Worm (Caenorhabditis elegans) whole organism, L2 larva: Measurements from ENCODE around the gene shk-1.
A peak's percentile ranks its signal among the peaks of the same experiment; 100 is the strongest.

Experiments
- C34F6.9 ChIP-seq: fragments of 150-350 bp; optimal IDR thresholded peaks from 2 replicates; lab custom pipeline; 2014; ENCODE audit warnings: missing biosample characterization, missing genetic modification characterization
- F13H6.1 ChIP-seq: sonication (generic microtip); optimal IDR thresholded peaks from 2 replicates; lab custom pipeline; 2016; ENCODE audit warnings: missing genetic modification characterization, missing compliant biosample characterization
- R02D3.7 ChIP-seq: fragments of 150-350 bp; optimal IDR thresholded peaks from 2 replicates; lab custom pipeline; 2014; ENCODE audit warnings: missing biosample characterization, missing genetic modification characterization
- alr-1 ChIP-seq: fragments of 150-350 bp; optimal IDR thresholded peaks from 2 replicates; lab custom pipeline; 2014; ENCODE audit warnings: missing biosample characterization, missing genetic modification characterization
- aly-2 ChIP-seq: fragments of 150-350 bp; optimal IDR thresholded peaks from 2 replicates; lab custom pipeline; 2014; ENCODE audit warnings: missing biosample characterization, missing genetic modification characterization
- ama-1 ChIP-seq: fragments of 150-350 bp; optimal IDR thresholded peaks from 2 replicates; lab custom pipeline; 2018; ENCODE audit warnings: inconsistent platforms
- blmp-1 ChIP-seq: sonication (generic microtip); optimal IDR thresholded peaks from 2 replicates; lab custom pipeline; 2017; ENCODE audit warnings: missing genetic modification characterization, mild to moderate bottlenecking, missing compliant biosample characterization, antibody characterized with exemption, moderate library complexity; ENCODE audit not compliant: insufficient read depth
- ceh-16 ChIP-seq: fragments of 150-350 bp; optimal IDR thresholded peaks from 2 replicates; lab custom pipeline; 2014; ENCODE audit warnings: missing biosample characterization, missing genetic modification characterization
- ceh-82 ChIP-seq: fragments of 150-350 bp; optimal IDR thresholded peaks from 2 replicates; lab custom pipeline; 2014; ENCODE audit warnings: missing biosample characterization, missing genetic modification characterization
- crh-2 ChIP-seq: sonication (generic microtip); optimal IDR thresholded peaks from 2 replicates; lab custom pipeline; 2017; ENCODE audit warnings: missing biosample characterization, missing genetic modification characterization
- dmd-4 ChIP-seq: sonication (generic microtip); optimal IDR thresholded peaks from 2 replicates; lab custom pipeline; 2017; ENCODE audit warnings: missing biosample characterization, missing genetic modification characterization
- egl-27 ChIP-seq: sonication (generic microtip); optimal IDR thresholded peaks from 3 replicates; lab custom pipeline; 2017; ENCODE audit warnings: missing biosample characterization, missing genetic modification reagents, missing genetic modification characterization
- elt-1 ChIP-seq: fragments of 150-350 bp; optimal IDR thresholded peaks from 2 replicates; lab custom pipeline; 2014; ENCODE audit warnings: missing biosample characterization, missing genetic modification characterization
- elt-3 ChIP-seq: sonication (generic microtip); optimal IDR thresholded peaks from 2 replicates; lab custom pipeline; 2017; ENCODE audit warnings: missing biosample characterization, missing genetic modification characterization
- fos-1 ChIP-seq: fragments of 150-350 bp; optimal IDR thresholded peaks from 2 replicates; lab custom pipeline; 2014; ENCODE audit warnings: missing biosample characterization, missing genetic modification characterization
- lin-11 ChIP-seq: fragments of 150-350 bp; sonication (generic microtip); optimal IDR thresholded peaks from 2 replicates; lab custom pipeline; 2014; ENCODE audit warnings: missing biosample characterization, missing genetic modification characterization, inconsistent platforms, mixed read lengths
- lin-39 ChIP-seq: fragments of 150-350 bp; optimal IDR thresholded peaks from 2 replicates; lab custom pipeline; 2014; ENCODE audit warnings: missing biosample characterization, missing genetic modification reagents, missing genetic modification characterization
- lsy-2 ChIP-seq, 2 experiments: fragments of 150-350 bp in 1 of 2; sonication (generic microtip) in 1 of 2; optimal IDR thresholded peaks; 2 replicates each; lab custom pipeline; 2014 to 2017; ENCODE audit warnings: missing biosample characterization in 2 of 2, missing genetic modification characterization in 2 of 2
- mab-5 ChIP-seq: fragments of 150-350 bp; optimal IDR thresholded peaks from 2 replicates; lab custom pipeline; 2014; ENCODE audit warnings: missing biosample characterization, missing genetic modification characterization
- nhr-10 ChIP-seq: sonication (generic microtip); optimal IDR thresholded peaks from 2 replicates; lab custom pipeline; 2017; ENCODE audit warnings: missing biosample characterization, missing genetic modification characterization
- nhr-11 ChIP-seq: fragments of 150-350 bp; optimal IDR thresholded peaks from 2 replicates; lab custom pipeline; 2014; ENCODE audit warnings: missing biosample characterization, missing genetic modification characterization
- nhr-12 ChIP-seq: fragments of 150-350 bp; optimal IDR thresholded peaks from 2 replicates; lab custom pipeline; 2014; ENCODE audit warnings: missing biosample characterization, missing genetic modification characterization
- nhr-129 ChIP-seq: fragments of 150-350 bp; optimal IDR thresholded peaks from 2 replicates; lab custom pipeline; 2014; ENCODE audit warnings: missing biosample characterization, missing genetic modification characterization
- nhr-21 ChIP-seq: fragments of 150-350 bp; optimal IDR thresholded peaks from 2 replicates; lab custom pipeline; 2014; ENCODE audit warnings: missing biosample characterization, missing genetic modification characterization
- nhr-23 ChIP-seq: fragments of 150-350 bp; optimal IDR thresholded peaks from 2 replicates; lab custom pipeline; 2014; ENCODE audit warnings: missing biosample characterization, missing genetic modification reagents, missing genetic modification characterization
- nhr-237 ChIP-seq: fragments of 150-350 bp; optimal IDR thresholded peaks from 2 replicates; lab custom pipeline; 2014; ENCODE audit warnings: missing biosample characterization, missing genetic modification characterization
- nhr-25 ChIP-seq: fragments of 150-350 bp; sonication (generic microtip); optimal IDR thresholded peaks from 3 replicates; lab custom pipeline; 2014; ENCODE audit warnings: missing biosample characterization, missing genetic modification characterization
- nhr-6 ChIP-seq: fragments of 150-350 bp; optimal IDR thresholded peaks from 2 replicates; lab custom pipeline; 2014; ENCODE audit warnings: missing biosample characterization, missing genetic modification characterization
- nhr-77 ChIP-seq: fragments of 150-350 bp; optimal IDR thresholded peaks from 2 replicates; lab custom pipeline; 2014; ENCODE audit warnings: missing biosample characterization, missing genetic modification characterization
- peb-1 ChIP-seq: fragments of 150-350 bp; optimal IDR thresholded peaks from 2 replicates; lab custom pipeline; 2014; ENCODE audit warnings: missing biosample characterization, missing genetic modification characterization
- sem-4 ChIP-seq: fragments of 150-350 bp; optimal IDR thresholded peaks from 2 replicates; lab custom pipeline; 2014; ENCODE audit warnings: missing biosample characterization, missing genetic modification reagents, missing genetic modification characterization
- skn-1 ChIP-seq: sonication (generic microtip); optimal IDR thresholded peaks from 2 replicates; lab custom pipeline; 2017; ENCODE audit warnings: missing biosample characterization, missing genetic modification characterization
- sma-3 ChIP-seq: sonication (generic microtip); optimal IDR thresholded peaks from 2 replicates; lab custom pipeline; 2016; ENCODE audit warnings: missing genetic modification reagents, missing genetic modification characterization, missing compliant biosample characterization
- sma-9 ChIP-seq, 2 experiments: fragments of 150-350 bp in 1 of 2; sonication (generic microtip) in 1 of 2; optimal IDR thresholded peaks; 2 replicates each; lab custom pipeline; 2014 to 2016; ENCODE audit warnings: missing genetic modification characterization in 2 of 2, mild to moderate bottlenecking in 1 of 2, missing biosample characterization in 1 of 2, missing compliant biosample characterization in 1 of 2, missing genetic modification reagents in 1 of 2, moderate library complexity in 1 of 2
- snpc-4 ChIP-seq: fragments of 150-350 bp; optimal IDR thresholded peaks from 2 replicates; lab custom pipeline; 2014; ENCODE audit warnings: missing biosample characterization, missing genetic modification characterization
- unc-39 ChIP-seq: fragments of 150-350 bp; optimal IDR thresholded peaks from 2 replicates; lab custom pipeline; 2014; ENCODE audit warnings: missing biosample characterization, missing genetic modification characterization
- unc-55 ChIP-seq: fragments of 150-350 bp; sonication (generic microtip); optimal IDR thresholded peaks from 3 replicates; lab custom pipeline; 2014; ENCODE audit warnings: missing biosample characterization, missing genetic modification reagents, missing genetic modification characterization
- unc-62 ChIP-seq: fragments of 150-350 bp; optimal IDR thresholded peaks from 2 replicates; lab custom pipeline; 2014; ENCODE audit warnings: missing biosample characterization, missing genetic modification reagents, missing genetic modification characterization
- zag-1 ChIP-seq: fragments of 150-350 bp; optimal IDR thresholded peaks from 2 replicates; lab custom pipeline; 2014; ENCODE audit warnings: missing biosample characterization, missing genetic modification characterization
- ztf-1 ChIP-seq: fragments of 200-800 bp; sonication (Bioruptor generic); conservative IDR thresholded peaks from 2 replicates; pipeline ENCODE4 v1.3.6; 2022; ENCODE audit warnings: missing genetic modification characterization, missing compliant biosample characterization
- ztf-4 ChIP-seq: fragments of 150-350 bp; optimal IDR thresholded peaks from 2 replicates; lab custom pipeline; 2014; ENCODE audit warnings: missing biosample characterization, missing genetic modification characterization

The shk-1 gene

DNA sequence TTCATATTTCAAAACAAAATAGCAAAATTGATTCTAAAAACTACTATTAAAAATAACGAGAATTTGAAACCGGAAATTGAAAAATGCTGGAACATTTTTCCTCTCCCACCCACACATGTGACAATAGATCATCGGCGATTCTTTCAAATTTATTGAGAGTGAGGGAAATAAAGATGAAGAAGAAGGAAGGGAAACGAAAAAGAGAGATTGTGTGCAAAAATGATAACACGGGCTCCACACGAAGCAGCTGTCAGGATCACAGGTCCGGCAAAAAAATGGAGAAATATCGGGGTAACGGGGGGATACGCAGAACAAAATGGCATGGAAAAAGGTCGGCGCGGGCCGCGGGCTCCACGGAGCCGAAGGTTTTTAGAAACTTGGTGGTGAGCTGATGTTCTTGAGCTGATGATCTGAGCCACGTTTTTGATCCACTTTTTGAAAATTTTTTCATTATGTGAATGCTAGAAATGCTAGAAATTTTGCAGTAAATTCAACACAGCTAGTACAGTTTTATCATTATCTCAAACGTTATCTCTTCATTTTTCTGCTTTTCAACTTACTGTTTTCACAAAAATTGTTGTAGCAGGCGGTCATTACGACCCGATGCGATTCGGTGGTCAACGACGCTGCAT is at the start of gene shk-1:
Gene shk-1 (plus strand): TSS at position 582 of the 632 bp plus-strand sequence.
- no peak for TF ChIP-seq ztf-1 (GFP tag; lab: Robert Waterston, UW)
- no peak for TF ChIP-seq unc-62 (GFP tag; lab: Kevin White, UChicago)
- TF ChIP-seq lsy-2 (tag; optimal IDR thresholded peaks at IDR 0.05; lab: Kevin White, UChicago) = peak in 1 of 2 experiments; percentile 39
- TF ChIP-seq skn-1 = no peak
- no peak for TF ChIP-seq alr-1 (tag; lab: Kevin White, UChicago)
- no peak for TF ChIP-seq R02D3.7 (tag; lab: Kevin White, UChicago)
- no peak for TF ChIP-seq nhr-12 (tag; lab: Kevin White, UChicago)
- TF ChIP-seq blmp-1 (tag; lab: Kevin White, UChicago) = no peak
- no peak for TF ChIP-seq ceh-82
- no peak for TF ChIP-seq mab-5
- TF ChIP-seq sem-4 (tag; lab: Kevin White, UChicago) = no peak
- TF ChIP-seq lin-39 = no peak
- no peak for TF ChIP-seq nhr-11
- TF ChIP-seq sma-9 (GFP tag; optimal IDR thresholded peaks at IDR 0.05; lab: Kevin White, UChicago) = peak; percentile 70
- no peak for TF ChIP-seq sma-9 (tag; optimal IDR thresholded peaks at IDR 0.05; lab: Kevin White, UChicago)
- no peak for TF ChIP-seq peb-1 (tag; lab: Kevin White, UChicago)
- no peak for TF ChIP-seq nhr-6
- no peak for TF ChIP-seq nhr-25 (tag; lab: Kevin White, UChicago)
- TF ChIP-seq ceh-16 (tag; lab: Kevin White, UChicago) = no peak
- no peak for TF ChIP-seq dmd-4
- no peak for TF ChIP-seq elt-3 (tag; lab: Kevin White, UChicago)
- no peak for TF ChIP-seq fos-1 (tag; lab: Kevin White, UChicago)
- TF ChIP-seq nhr-237 (tag; lab: Kevin White, UChicago) = no peak
- TF ChIP-seq ztf-4 (tag; lab: Kevin White, UChicago) = no peak
- no peak for TF ChIP-seq nhr-21 (tag; lab: Kevin White, UChicago)
- peak; percentile 40 for TF ChIP-seq C34F6.9 (tag; lab: Kevin White, UChicago)
- TF ChIP-seq nhr-10 (tag; lab: Kevin White, UChicago) = no peak
- no peak for TF ChIP-seq unc-55 (GFP tag; lab: Kevin White, UChicago)
- no peak for TF ChIP-seq nhr-77
- TF ChIP-seq nhr-129 (tag; lab: Kevin White, UChicago) = peak; percentile 33
- TF ChIP-seq nhr-23 (tag; lab: Kevin White, UChicago) = no peak
- TF ChIP-seq unc-39 (tag; lab: Kevin White, UChicago) = no peak
- no peak for TF ChIP-seq zag-1 (tag; lab: Kevin White, UChicago)
- no peak for TF ChIP-seq elt-1 (tag; lab: Kevin White, UChicago)
- TF ChIP-seq snpc-4 (tag; lab: Kevin White, UChicago) = no peak
- TF ChIP-seq crh-2 (tag; lab: Kevin White, UChicago) = no peak
- no peak for TF ChIP-seq ama-1 (lab: Kevin White, UChicago)
- no peak for TF ChIP-seq aly-2 (tag; lab: Kevin White, UChicago)
- no peak for TF ChIP-seq lin-11 (tag; lab: Kevin White, UChicago)
- no peak for TF ChIP-seq sma-3 (GFP tag; lab: Kevin White, UChicago)
- peak; percentile 57 for TF ChIP-seq F13H6.1 (tag; lab: Kevin White, UChicago)
- TF ChIP-seq egl-27 (tag; lab: Kevin White, UChicago) = no peak

DNA sequence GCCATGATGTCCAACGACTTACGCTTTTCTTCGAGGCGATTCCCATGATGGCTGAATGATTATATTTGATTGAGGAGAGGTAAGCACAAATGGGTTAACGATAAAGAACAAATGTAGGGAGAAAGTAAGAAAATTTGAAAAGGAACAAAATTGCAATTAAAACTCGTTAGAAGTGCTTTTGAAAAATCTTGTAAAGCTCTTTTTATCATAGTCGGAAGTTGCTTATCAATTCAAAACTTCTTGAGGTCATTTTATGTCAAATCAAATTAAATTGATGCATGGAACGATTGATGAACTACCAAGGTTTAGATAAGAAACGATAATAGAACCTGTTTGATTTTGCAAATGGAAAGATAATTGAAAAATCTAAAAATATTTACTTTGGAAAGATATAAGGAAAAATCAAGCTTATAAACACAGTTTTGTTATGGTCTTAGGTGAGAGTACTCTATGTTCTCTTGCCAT is 49.2 kb upstream of the shk-1 start, which contains the start of gene glt-5:
Gene glt-5 (minus strand): TSS at position 51 of the 465 bp plus-strand sequence.
- no peak for TF ChIP-seq ceh-82
- TF ChIP-seq sma-9 (GFP tag; optimal IDR thresholded peaks at IDR 0.05; lab: Kevin White, UChicago) = peak; percentile 51
- no peak for TF ChIP-seq sma-9 (tag; optimal IDR thresholded peaks at IDR 0.05; lab: Kevin White, UChicago)

- TF ChIP-seq nhr-25 (tag; lab: Kevin White, UChicago) = peak; percentile 31
- peak; percentile 12 for TF ChIP-seq sma-9 (GFP tag; optimal IDR thresholded peaks at IDR 0.05; lab: Kevin White, UChicago)
- TF ChIP-seq sma-9 (tag; optimal IDR thresholded peaks at IDR 0.05; lab: Kevin White, UChicago) = no peak
- TF ChIP-seq peb-1 (tag; lab: Kevin White, UChicago) = no peak
- no peak for TF ChIP-seq ama-1 (lab: Kevin White, UChicago)
Measured at ce11 chrII:9713083-9713482, 44.9 kb upstream of the shk-1 start.
